Fruit fly (Drosophila melanogaster) whole organism, embryonic: Measurements from ENCODE around the gene cass.

Source experiments
- Ada2b ChIP-seq: fragments of 200-800 bp; sonication (Bioruptor generic); IDR thresholded peaks from 2 replicates; pipeline ENCODE4 v1.3.6; 2022; ENCODE audit warnings: missing biosample characterization, missing genetic modification characterization
- Atf-2 ChIP-seq: fragments of 200-800 bp; sonication (Bioruptor generic); optimal IDR thresholded peaks from 2 replicates; lab custom pipeline; 2016; ENCODE audit warnings: missing biosample characterization, missing genetic modification characterization
- Awh ChIP-seq: fragments of 200-800 bp; sonication (Bioruptor generic); IDR thresholded peaks from 2 replicates; pipeline ENCODE4, ENCODE4 v1.3.6; 2022; ENCODE audit warnings: missing biosample characterization, missing genetic modification characterization
- CG1024 ChIP-seq: fragments of 200-800 bp; sonication (Bioruptor generic); IDR thresholded peaks from 2 replicates; pipeline ENCODE4 v1.3.6; 2022; ENCODE audit warnings: missing biosample characterization, missing genetic modification characterization
- CG10274 ChIP-seq: fragments of 200-800 bp; sonication (Bioruptor generic); optimal IDR thresholded peaks from 3 replicates; lab custom pipeline; 2017; ENCODE audit warnings: missing biosample characterization, mild to moderate bottlenecking, missing genetic modification characterization
- CG10543 ChIP-seq: fragments of 200-800 bp; sonication (Bioruptor generic); optimal IDR thresholded peaks from 3 replicates; lab custom pipeline; 2017; ENCODE audit warnings: missing biosample characterization, mild to moderate bottlenecking, missing genetic modification characterization, moderate library complexity
- CG10565 ChIP-seq: fragments of 200-800 bp; sonication (Bioruptor generic); optimal IDR thresholded peaks from 3 replicates; lab custom pipeline; 2016; ENCODE audit warnings: missing biosample characterization, mild to moderate bottlenecking, missing genetic modification characterization
- CG14860 ChIP-seq: fragments of 200-800 bp; sonication (Bioruptor generic); IDR thresholded peaks from 3 replicates; pipeline ENCODE4 v1.3.6; 2022; ENCODE audit warnings: missing biosample characterization, missing genetic modification characterization; ENCODE audit not compliant: partially characterized antibody
- CG17186 ChIP-seq: fragments of 200-800 bp; sonication (Bioruptor generic); optimal IDR thresholded peaks from 3 replicates; lab custom pipeline; 2017; ENCODE audit warnings: missing biosample characterization, missing genetic modification reagents, missing genetic modification characterization
- CG17361 ChIP-seq: fragments of 200-800 bp; sonication (Bioruptor generic); IDR thresholded peaks from 3 replicates; pipeline ENCODE4 v1.3.6; 2022; ENCODE audit warnings: missing biosample characterization, missing genetic modification characterization
- CG1832 ChIP-seq: fragments of 200-800 bp; sonication (Bioruptor generic); optimal IDR thresholded peaks from 2 replicates; lab custom pipeline; 2017; ENCODE audit warnings: missing biosample characterization, mild to moderate bottlenecking, missing genetic modification characterization, inconsistent platforms
- CG2120 ChIP-seq: fragments of 200-800 bp; sonication (Bioruptor generic); optimal IDR thresholded peaks from 3 replicates; lab custom pipeline; 2016; ENCODE audit warnings: missing biosample characterization, missing genetic modification characterization
- CG3163 ChIP-seq: fragments of 200-800 bp; sonication (Bioruptor generic); optimal IDR thresholded peaks from 3 replicates; lab custom pipeline; 2016; ENCODE audit warnings: missing biosample characterization, missing genetic modification characterization
- CG34224 ChIP-seq: fragments of 200-800 bp; sonication (Bioruptor generic); IDR thresholded peaks from 3 replicates; pipeline ENCODE4 v1.3.6; 2022; ENCODE audit warnings: missing biosample characterization, missing genetic modification characterization; ENCODE audit not compliant: partially characterized antibody
- CG6272 ChIP-seq: fragments of 200-800 bp; sonication (Bioruptor generic); IDR thresholded peaks from 2 replicates; pipeline ENCODE4 v1.3.6; 2022; ENCODE audit warnings: missing biosample characterization, missing genetic modification characterization
- CG8290 ChIP-seq, 3 experiments: fragments of 200-800 bp; sonication (Bioruptor generic); optimal IDR thresholded peaks; 2 replicates each; lab custom pipeline; 2016 to 2019; ENCODE audit warnings: missing biosample characterization in 3 of 3, missing genetic modification characterization in 3 of 3, mild to moderate bottlenecking in 2 of 3, moderate library complexity in 1 of 3
- CG8478 ChIP-seq: fragments of >200 bp; optimal IDR thresholded peaks from 2 replicates; lab custom pipeline; 2018
- CG9727 ChIP-seq: fragments of 200-800 bp; sonication (Bioruptor generic); optimal IDR thresholded peaks from 3 replicates; lab custom pipeline; 2017; ENCODE audit warnings: missing biosample characterization, mild to moderate bottlenecking, missing genetic modification characterization
- Chrac-16 ChIP-seq: fragments of 200-800 bp; sonication (Bioruptor generic); optimal IDR thresholded peaks from 3 replicates; lab custom pipeline; 2016; ENCODE audit warnings: missing biosample characterization, missing genetic modification characterization
- Dek ChIP-seq: fragments of 200-800 bp; sonication (Bioruptor generic); optimal IDR thresholded peaks from 3 replicates; lab custom pipeline; 2019; ENCODE audit warnings: missing biosample characterization, mild to moderate bottlenecking, missing genetic modification characterization, moderate library complexity
- Ets97D ChIP-seq: fragments of 200-800 bp; sonication (Bioruptor generic); optimal IDR thresholded peaks from 3 replicates; lab custom pipeline; 2016; ENCODE audit warnings: missing biosample characterization, missing genetic modification characterization
- Fer1 ChIP-seq: fragments of 200-800 bp; sonication (Bioruptor generic); optimal IDR thresholded peaks from 2 replicates; lab custom pipeline; 2017; ENCODE audit warnings: missing biosample characterization, mild to moderate bottlenecking, missing genetic modification characterization
- HmgZ ChIP-seq: fragments of 200-800 bp; sonication (Bioruptor generic); optimal IDR thresholded peaks from 2 replicates; lab custom pipeline; 2018; ENCODE audit warnings: missing biosample characterization, mild to moderate bottlenecking, missing genetic modification characterization
- Kr ChIP-seq: fragments of 200-800 bp; sonication (Bioruptor generic); optimal IDR thresholded peaks from 2 replicates; lab custom pipeline; 2017; ENCODE audit warnings: missing biosample characterization, mild to moderate bottlenecking, missing genetic modification characterization
- Neu2 ChIP-seq: fragments of 200-800 bp; sonication (Bioruptor generic); optimal IDR thresholded peaks from 3 replicates; lab custom pipeline; 2016; ENCODE audit warnings: missing biosample characterization, missing genetic modification characterization, borderline replicate concordance
- NfI ChIP-seq: fragments of 200-800 bp; sonication (Bioruptor generic); optimal IDR thresholded peaks from 3 replicates; lab custom pipeline; 2018; ENCODE audit warnings: missing biosample characterization, mild to moderate bottlenecking, missing genetic modification characterization, moderate library complexity
- PHDP ChIP-seq: fragments of 200-800 bp; sonication (Bioruptor generic); optimal IDR thresholded peaks from 3 replicates; lab custom pipeline; 2018; ENCODE audit warnings: missing biosample characterization, mild to moderate bottlenecking, missing genetic modification characterization, moderate library complexity
- Side ChIP-seq: fragments of 200-800 bp; sonication (Bioruptor generic); optimal IDR thresholded peaks from 2 replicates; lab custom pipeline; 2016; ENCODE audit warnings: missing biosample characterization, missing genetic modification characterization
- Sin3A ChIP-seq: fragments of >200 bp; optimal IDR thresholded peaks from 2 replicates; lab custom pipeline; 2018
- Sox100B ChIP-seq: fragments of 200-800 bp; sonication (Bioruptor generic); optimal IDR thresholded peaks from 3 replicates; lab custom pipeline; 2018; ENCODE audit warnings: missing biosample characterization, mild to moderate bottlenecking, missing genetic modification characterization
- Trl ChIP-seq, 3 experiments: fragments of >200 bp in 2 of 3; fragments of 200-800 bp in 1 of 3; sonication (Bioruptor generic) in 1 of 3; optimal IDR thresholded peaks; 2 replicates in 1 of 3; 3 replicates in 2 of 3; lab custom pipeline; 2016 to 2017; ENCODE audit warnings: missing biosample characterization in 1 of 3, missing genetic modification characterization in 1 of 3
- bbx ChIP-seq: fragments of 200-800 bp; sonication (Bioruptor generic); IDR thresholded peaks from 2 replicates; pipeline ENCODE4 v1.3.6; 2022; ENCODE audit warnings: missing biosample characterization, missing genetic modification characterization; ENCODE audit not compliant: partially characterized antibody
- cato ChIP-seq: fragments of 200-800 bp; sonication (Bioruptor generic); optimal IDR thresholded peaks from 2 replicates; lab custom pipeline; 2016; ENCODE audit warnings: missing biosample characterization, missing genetic modification characterization, borderline replicate concordance
- cg ChIP-seq: fragments of 200-800 bp; sonication (Bioruptor generic); optimal IDR thresholded peaks from 3 replicates; lab custom pipeline; 2019; ENCODE audit warnings: missing biosample characterization, mild to moderate bottlenecking, missing genetic modification characterization, moderate library complexity
- danr ChIP-seq: fragments of 200-800 bp; sonication (Bioruptor generic); IDR thresholded peaks from 2 replicates; pipeline ENCODE4 v1.3.6; 2022; ENCODE audit warnings: missing biosample characterization, missing genetic modification characterization
- dm ChIP-seq: fragments of 200-800 bp; sonication (Bioruptor generic); optimal IDR thresholded peaks from 3 replicates; lab custom pipeline; 2016; ENCODE audit warnings: missing biosample characterization, missing genetic modification characterization
- exex ChIP-seq: fragments of 200-800 bp; sonication (Bioruptor generic); optimal IDR thresholded peaks from 4 replicates; lab custom pipeline; 2018; ENCODE audit warnings: missing biosample characterization, mild to moderate bottlenecking, missing genetic modification characterization, moderate library complexity
- gsb-n ChIP-seq: fragments of 200-800 bp; sonication (Bioruptor generic); optimal IDR thresholded peaks from 3 replicates; lab custom pipeline; 2018; ENCODE audit warnings: missing biosample characterization, mild to moderate bottlenecking, missing genetic modification characterization
- hbn ChIP-seq: fragments of 200-800 bp; sonication (Bioruptor generic); IDR thresholded peaks from 2 replicates; pipeline ENCODE4 v1.3.6; 2022; ENCODE audit warnings: missing biosample characterization, missing genetic modification characterization; ENCODE audit not compliant: partially characterized antibody
- knrl ChIP-seq: fragments of 200-800 bp; sonication (Bioruptor generic); IDR thresholded peaks from 3 replicates; pipeline ENCODE4 v1.3.6; 2022; ENCODE audit warnings: missing biosample characterization, missing genetic modification characterization; ENCODE audit not compliant: partially characterized antibody
- oc ChIP-seq: fragments of 200-800 bp; sonication (Bioruptor generic); optimal IDR thresholded peaks from 2 replicates; lab custom pipeline; 2018; ENCODE audit warnings: missing biosample characterization, mild to moderate bottlenecking, missing genetic modification characterization, moderate library complexity
- odd ChIP-seq: fragments of 200-800 bp; sonication (Bioruptor generic); optimal IDR thresholded peaks from 2 replicates; lab custom pipeline; 2017; ENCODE audit warnings: missing biosample characterization, mild to moderate bottlenecking, missing genetic modification characterization
- sisA ChIP-seq: fragments of 200-800 bp; sonication (Bioruptor generic); IDR thresholded peaks from 2 replicates; pipeline ENCODE4 v1.3.6; 2022; ENCODE audit warnings: missing biosample characterization, missing genetic modification characterization
- sug ChIP-seq: fragments of 200-800 bp; optimal IDR thresholded peaks from 2 replicates; lab custom pipeline; 2019; ENCODE audit warnings: missing biosample characterization, mild to moderate bottlenecking, missing genetic modification characterization, moderate library complexity
- tna ChIP-seq: fragments of 200-800 bp; sonication (Bioruptor generic); IDR thresholded peaks from 2 replicates; pipeline ENCODE4 v1.3.6; 2022; ENCODE audit warnings: missing biosample characterization, missing genetic modification characterization; ENCODE audit not compliant: partially characterized antibody
- unc-4 ChIP-seq: fragments of 200-800 bp; sonication (Bioruptor generic); IDR thresholded peaks from 2 replicates; pipeline ENCODE4 v1.3.6; 2022; ENCODE audit warnings: missing biosample characterization, missing genetic modification characterization; ENCODE audit not compliant: partially characterized antibody
- vvl ChIP-seq: fragments of 200-800 bp; sonication (Bioruptor generic); IDR thresholded peaks from 2 replicates; pipeline ENCODE4 v1.3.6; 2022; ENCODE audit warnings: missing biosample characterization, missing genetic modification characterization

Gene cass

DNA sequence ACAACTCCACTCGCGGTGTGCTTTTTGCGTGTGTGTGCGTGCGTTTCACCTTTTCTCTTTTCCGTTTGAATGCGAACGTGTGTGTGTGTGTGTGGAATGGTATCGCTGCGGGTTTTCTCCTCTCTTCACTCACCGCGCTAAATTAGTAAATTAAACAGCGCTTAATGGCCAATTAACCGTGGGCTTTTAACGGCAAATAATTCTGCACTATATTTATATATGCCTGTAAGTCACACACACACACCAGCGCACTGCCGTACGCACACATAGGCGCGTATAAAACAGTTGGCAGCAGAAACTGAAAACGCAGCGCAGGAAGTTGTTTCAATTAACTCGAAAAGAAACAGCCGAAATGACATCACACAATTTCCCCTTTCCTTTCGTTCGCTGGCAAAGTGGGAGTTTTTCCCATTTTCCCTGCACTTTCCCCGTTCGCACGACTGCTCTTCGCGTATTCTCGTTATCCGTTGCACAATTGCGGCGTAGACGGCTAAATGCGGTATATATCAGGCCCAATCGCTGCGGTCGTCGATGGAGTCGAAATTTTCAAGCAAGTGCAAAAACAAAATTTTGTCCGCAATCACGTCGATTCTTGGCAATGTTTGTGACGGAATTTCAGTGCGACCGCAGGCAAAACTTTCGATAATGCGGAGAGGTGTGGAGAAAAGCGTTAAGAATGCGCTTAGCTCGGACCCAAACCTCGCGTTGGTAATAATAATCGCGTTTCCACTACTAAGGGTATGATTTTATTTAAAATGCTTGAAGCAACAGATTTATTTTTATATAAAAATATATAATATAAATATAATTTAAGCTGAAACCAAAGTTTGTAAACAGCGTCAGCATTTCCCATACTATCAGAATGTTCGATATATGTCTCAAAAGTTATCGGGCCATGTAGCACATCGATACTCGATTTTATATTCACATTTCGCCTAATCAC, 4.8 kb downstream of the cass start, which contains the start of gene BicD (continued):
- TF ChIP-seq CG9727 (GFP tag; lab: Kevin White, UChicago) (peak; percentile 28), Side (no peak), Neu2 (GFP tag; lab: Kevin White, UChicago) (no peak), CG34224 (GFP tag; lab: Robert Waterston, UW) (peak; percentile 50; the same call in 1 of the 3 replicates), PHDP (tag; lab: Kevin White, UChicago) (peak; percentile 5), oc (tag; lab: Kevin White, UChicago) (no peak), unc-4 (GFP tag; lab: Robert Waterston, UW) (peak; percentile 78), Sin3A (lab: Kevin White, UChicago) (peak; percentile 9), CG14860 (GFP tag; lab: Robert Waterston, UW) (peak; percentile 54), Ets97D (GFP tag; lab: Kevin White, UChicago) (peak; percentile 32), CG8290 (GFP tag; optimal IDR thresholded peaks at IDR 0.05; lab: Kevin White, UChicago) (peak; percentile 84), CG8290 (tag; optimal IDR thresholded peaks at IDR 0.05; lab: Kevin White, UChicago) (peak in 1 of 2 experiments; percentile 69), CG10543 (GFP tag; lab: Kevin White, UChicago) (peak; percentile 12), sug (tag; lab: Kevin White, UChicago) (peak; percentile 30), NfI (no peak), vvl (GFP tag; lab: Robert Waterston, UW) (0 out of 2 replicates have a peak, but pooled peaks have one; percentile 23), exex (tag; lab: Kevin White, UChicago) (peak; percentile 94), CG10274 (GFP tag; lab: Kevin White, UChicago) (no peak), sisA (GFP tag; lab: Robert Waterston, UW) (no peak), Dek (tag; lab: Kevin White, UChicago) (peak; percentile 24), bbx (no peak; the same call in 1 of the 2 replicates), odd (GFP tag; lab: Kevin White, UChicago) (peak; percentile 31)

DNA sequence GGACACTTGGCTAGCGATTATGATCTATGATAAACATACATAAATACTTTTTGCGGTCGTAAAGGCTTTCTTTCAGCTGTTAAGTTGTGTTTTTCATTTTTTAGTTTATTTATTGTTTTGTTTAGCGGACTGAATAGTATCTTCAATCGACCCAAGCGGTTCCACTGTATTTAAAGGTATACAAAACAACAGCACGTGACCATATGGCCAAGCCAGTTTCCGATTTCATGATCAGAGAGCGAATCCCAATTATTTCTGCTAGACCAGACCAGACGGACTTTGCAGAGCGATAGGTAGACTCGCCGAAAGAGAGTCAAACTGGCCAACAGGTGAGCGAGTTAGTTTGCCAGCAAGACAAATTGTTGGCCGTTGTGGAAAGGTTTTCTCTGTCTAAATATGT, 6.2 kb downstream of the cass start, which contains the start of gene Sgt:
TSS of gene Sgt (plus strand) at position 80 of the 400 bp plus-strand sequence.
- TF ChIP-seq dm (GFP tag; lab: Kevin White, UChicago) (no peak), Fer1 (no peak), Sox100B (GFP tag; lab: Kevin White, UChicago) (no peak), tna (no peak), hbn (GFP tag; lab: Robert Waterston, UW) (no peak), CG1024 (GFP tag; lab: Robert Waterston, UW) (no peak), Trl (optimal IDR thresholded peaks at IDR 0.05; lab: Kevin White, UChicago) (peak; percentile 41 to 59), Trl (GFP tag; optimal IDR thresholded peaks at IDR 0.05; lab: Kevin White, UChicago) (no peak), CG6272 (GFP tag; lab: Robert Waterston, UW) (no peak), knrl (GFP tag; lab: Robert Waterston, UW) (no peak), cg (GFP tag; lab: Kevin White, UChicago) (peak; percentile 37), HmgZ (tag; lab: Kevin White, UChicago) (peak; percentile 11), CG1832 (GFP tag; lab: Kevin White, UChicago) (no peak), danr (GFP tag; lab: Robert Waterston, UW) (no peak), CG17186 (GFP tag; lab: Kevin White, UChicago) (no peak), CG8478 (lab: Kevin White, UChicago) (no peak), CG17361 (GFP tag; lab: Robert Waterston, UW) (no peak), CG10565 (GFP tag; lab: Kevin White, UChicago) (no peak), Kr (GFP tag; lab: Kevin White, UChicago) (no peak), Awh (GFP tag; lab: Robert Waterston, UW) (no peak), Chrac-16 (no peak), CG3163 (GFP tag; lab: Kevin White, UChicago) (peak; percentile 29), Ada2b (GFP tag; lab: Robert Waterston, UW) (no peak), Atf-2 (no peak), gsb-n (tag; lab: Kevin White, UChicago) (no peak), cato (GFP tag; lab: Kevin White, UChicago) (no peak), CG2120 (GFP tag; lab: Kevin White, UChicago) (peak; percentile 11)
